Worm (Caenorhabditis elegans) whole organism, late embryonic: Measurements from ENCODE around the gene Y7A5A.3.

Experiments used
- C08G9.2 ChIP-seq: sonication (generic microtip); optimal IDR thresholded peaks from 2 replicates; lab custom pipeline; 2016; ENCODE audit warnings: mild to moderate bottlenecking, missing genetic modification characterization, moderate library complexity, missing compliant biosample characterization
- C38D4.7 ChIP-seq: fragments of 200-800 bp; sonication (Bioruptor generic); optimal IDR thresholded peaks from 2 replicates; lab custom pipeline; 2018; ENCODE audit warnings: mild to moderate bottlenecking, missing genetic modification characterization, moderate library complexity, missing compliant biosample characterization
- F13H6.1 ChIP-seq: sonication (generic microtip); optimal IDR thresholded peaks from 2 replicates; lab custom pipeline; 2016; ENCODE audit warnings: missing genetic modification characterization, missing compliant biosample characterization
- K02D7.2 ChIP-seq: sonication (generic microtip); optimal IDR thresholded peaks from 2 replicates; lab custom pipeline; 2017; ENCODE audit warnings: mild to moderate bottlenecking, missing genetic modification characterization, missing compliant biosample characterization
- Y22D7AL.16 ChIP-seq: sonication (generic microtip); optimal IDR thresholded peaks from 2 replicates; lab custom pipeline; 2016; ENCODE audit warnings: missing genetic modification characterization, missing compliant biosample characterization
- ahr-1 ChIP-seq: sonication (generic microtip); optimal IDR thresholded peaks from 2 replicates; lab custom pipeline; 2016; ENCODE audit warnings: missing genetic modification characterization, missing compliant biosample characterization
- ama-1 ChIP-seq: fragments of 150-350 bp; optimal IDR thresholded peaks from 2 replicates; lab custom pipeline; 2014
- ceh-18 ChIP-seq: sonication (generic microtip); optimal IDR thresholded peaks from 2 replicates; lab custom pipeline; 2016; ENCODE audit warnings: missing genetic modification characterization, missing compliant biosample characterization
- ceh-22 ChIP-seq: sonication (generic microtip); optimal IDR thresholded peaks from 2 replicates; lab custom pipeline; 2017; ENCODE audit warnings: missing biosample characterization, missing genetic modification characterization
- ceh-30 ChIP-seq: fragments of 150-350 bp; optimal IDR thresholded peaks from 2 replicates; lab custom pipeline; 2014; ENCODE audit warnings: missing biosample characterization, missing genetic modification characterization
- ceh-31 ChIP-seq: sonication (generic microtip); optimal IDR thresholded peaks from 2 replicates; lab custom pipeline; 2016; ENCODE audit warnings: missing genetic modification characterization, missing compliant biosample characterization
- ceh-45 ChIP-seq: fragments of 200-800 bp; sonication (Bioruptor generic); IDR thresholded peaks from 2 replicates; pipeline ENCODE4 v1.3.6; 2022; ENCODE audit warnings: missing genetic modification reagents, missing genetic modification characterization, missing compliant biosample characterization
- ceh-48 ChIP-seq: sonication (generic microtip); optimal IDR thresholded peaks from 2 replicates; lab custom pipeline; 2016; ENCODE audit warnings: missing genetic modification characterization, inconsistent platforms, missing compliant biosample characterization
- ceh-6 ChIP-seq: fragments of 200-800 bp; sonication (Bioruptor generic); optimal IDR thresholded peaks from 2 replicates; lab custom pipeline; 2018; ENCODE audit warnings: mild to moderate bottlenecking, missing genetic modification characterization, missing compliant biosample characterization
- che-1 ChIP-seq: sonication (generic microtip); optimal IDR thresholded peaks from 2 replicates; lab custom pipeline; 2016; ENCODE audit warnings: mild to moderate bottlenecking, missing genetic modification characterization, missing compliant biosample characterization
- dve-1 ChIP-seq: sonication (generic microtip); optimal IDR thresholded peaks from 2 replicates; lab custom pipeline; 2017; ENCODE audit warnings: antibody characterized with exemption, mild to moderate bottlenecking, missing genetic modification characterization, missing compliant biosample characterization
- elt-2 ChIP-seq: sonication (generic microtip); optimal IDR thresholded peaks from 2 replicates; lab custom pipeline; 2016; ENCODE audit warnings: missing genetic modification reagents, missing genetic modification characterization, missing compliant biosample characterization
- fax-1 ChIP-seq: sonication (generic microtip); optimal IDR thresholded peaks from 2 replicates; lab custom pipeline; 2016; ENCODE audit warnings: missing genotype, missing genetic modification characterization, missing compliant biosample characterization
- gmeb-2 ChIP-seq: sonication (generic microtip); optimal IDR thresholded peaks from 2 replicates; lab custom pipeline; 2016; ENCODE audit warnings: missing genetic modification characterization, inconsistent platforms, missing compliant biosample characterization
- hlh-15 ChIP-seq: sonication (generic microtip); optimal IDR thresholded peaks from 2 replicates; lab custom pipeline; 2016; ENCODE audit warnings: missing genetic modification characterization, missing compliant biosample characterization
- lim-6 ChIP-seq: sonication (generic microtip); optimal IDR thresholded peaks from 2 replicates; lab custom pipeline; 2016; ENCODE audit warnings: missing genetic modification characterization, missing compliant biosample characterization
- lin-11 ChIP-seq: fragments of 200-800 bp; sonication (Bioruptor generic); optimal IDR thresholded peaks from 2 replicates; lab custom pipeline; 2018; ENCODE audit warnings: mild to moderate bottlenecking, missing genetic modification characterization, missing compliant biosample characterization
- mec-3 ChIP-seq: sonication (generic microtip); optimal IDR thresholded peaks from 2 replicates; lab custom pipeline; 2016; ENCODE audit warnings: borderline replicate concordance, missing genetic modification characterization, missing compliant biosample characterization
- nfya-1 ChIP-seq: sonication (generic microtip); optimal IDR thresholded peaks from 2 replicates; lab custom pipeline; 2017; ENCODE audit warnings: missing genetic modification characterization, mild to moderate bottlenecking, missing compliant biosample characterization, antibody characterized with exemption, moderate library complexity
- nhr-11 ChIP-seq: fragments of 150-350 bp; optimal IDR thresholded peaks from 2 replicates; lab custom pipeline; 2014; ENCODE audit warnings: missing biosample characterization, missing genetic modification characterization
- pax-1 ChIP-seq: fragments of 150-350 bp; optimal IDR thresholded peaks from 2 replicates; lab custom pipeline; 2014; ENCODE audit warnings: missing biosample characterization, missing genetic modification characterization
- pha-2 ChIP-seq: sonication (generic microtip); optimal IDR thresholded peaks from 2 replicates; lab custom pipeline; 2017; ENCODE audit warnings: mild to moderate bottlenecking, missing genetic modification characterization, missing compliant biosample characterization
- pha-4 ChIP-seq: fragments of 150-350 bp; optimal IDR thresholded peaks from 2 replicates; lab custom pipeline; 2018; ENCODE audit warnings: missing biosample characterization, missing genetic modification reagents, missing genetic modification characterization
- pqm-1 ChIP-seq: sonication (generic microtip); optimal IDR thresholded peaks from 2 replicates; lab custom pipeline; 2016; ENCODE audit warnings: missing genetic modification characterization, missing compliant biosample characterization
- ref-2 ChIP-seq: sonication (generic microtip); optimal IDR thresholded peaks from 2 replicates; lab custom pipeline; 2016; ENCODE audit warnings: missing genetic modification characterization, missing compliant biosample characterization
- rnt-1 ChIP-seq: sonication (generic microtip); optimal IDR thresholded peaks from 2 replicates; lab custom pipeline; 2016; ENCODE audit warnings: missing genetic modification characterization, missing compliant biosample characterization
- sox-2 ChIP-seq: fragments of 200-800 bp; sonication (Bioruptor generic); IDR thresholded peaks from 2 replicates; pipeline ENCODE4 v1.3.6; 2022; ENCODE audit warnings: missing genetic modification reagents, missing genetic modification characterization, missing compliant biosample characterization
- sox-4 ChIP-seq: sonication (generic microtip); optimal IDR thresholded peaks from 2 replicates; lab custom pipeline; 2017; ENCODE audit warnings: mild to moderate bottlenecking, missing genetic modification characterization, inconsistent platforms, missing compliant biosample characterization
- syd-9 ChIP-seq: sonication (generic microtip); optimal IDR thresholded peaks from 2 replicates; lab custom pipeline; 2016; ENCODE audit warnings: mild to moderate bottlenecking, missing genetic modification characterization, moderate library complexity, missing compliant biosample characterization
- tbx-7 ChIP-seq: sonication (generic microtip); optimal IDR thresholded peaks from 2 replicates; lab custom pipeline; 2016; ENCODE audit warnings: missing genotype, missing genetic modification characterization, missing compliant biosample characterization
- ttx-3 ChIP-seq: sonication (generic microtip); optimal IDR thresholded peaks from 2 replicates; lab custom pipeline; 2016; ENCODE audit warnings: missing genetic modification reagents, missing genetic modification characterization, missing compliant biosample characterization
- unc-55 ChIP-seq: sonication (generic microtip); optimal IDR thresholded peaks from 2 replicates; lab custom pipeline; 2017; ENCODE audit warnings: missing biosample characterization, missing genetic modification reagents, missing genetic modification characterization
- unc-86 ChIP-seq: sonication (generic microtip); optimal IDR thresholded peaks from 2 replicates; lab custom pipeline; 2016; ENCODE audit warnings: missing genetic modification characterization, missing compliant biosample characterization
- zip-5 ChIP-seq: sonication (generic microtip); optimal IDR thresholded peaks from 2 replicates; lab custom pipeline; 2016; ENCODE audit warnings: missing genetic modification characterization, missing compliant biosample characterization
- ztf-16 ChIP-seq: sonication (generic microtip); optimal IDR thresholded peaks from 2 replicates; lab custom pipeline; 2017; ENCODE audit warnings: missing genetic modification characterization, missing compliant biosample characterization

Y7A5A.3 gene

ce11 chrX:15769895-15770559 lies 14.4 kb downstream of the Y7A5A.3 start:
- TF ChIP-seq C38D4.7 (no peak), ceh-31 (tag; lab: Kevin White, UChicago) (no peak), ahr-1 (no peak), nhr-11 (no peak), rnt-1 (tag; lab: Kevin White, UChicago) (no peak), pax-1 (tag; lab: Kevin White, UChicago) (no peak), elt-2 (tag; lab: Kevin White, UChicago) (peak; percentile 4)
- TF ChIP-seq, all 69 proteins: peak for 1

DNA sequence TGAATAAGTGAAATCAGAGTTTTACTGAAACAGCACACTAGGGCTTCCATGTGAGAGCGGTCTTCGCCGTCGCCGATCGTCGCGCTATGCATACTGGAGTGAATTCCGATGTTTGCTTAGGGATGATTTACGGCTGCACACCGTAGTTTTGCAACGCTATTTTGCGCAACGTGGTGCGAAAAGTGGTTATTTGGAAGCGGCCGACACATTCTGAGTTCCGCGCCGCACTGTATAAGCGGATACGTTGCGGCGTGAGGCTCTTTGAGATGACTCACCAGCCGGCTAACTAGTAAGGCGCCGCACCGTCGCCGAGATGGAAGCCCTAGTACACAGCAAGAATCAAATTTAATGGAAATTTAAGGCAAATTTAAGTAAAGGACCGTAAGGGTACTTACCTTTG lies 15.9 kb downstream of the Y7A5A.3 start:
- TF ChIP-seq hlh-15 (tag; lab: Kevin White, UChicago) (no peak), ttx-3 (tag; lab: Kevin White, UChicago) (no peak), tbx-7 (tag; lab: Kevin White, UChicago) (no peak), Y22D7AL.16 (no peak), nfya-1 (tag; lab: Kevin White, UChicago) (no peak), ref-2 (tag; lab: Kevin White, UChicago) (no peak), mec-3 (tag; lab: Kevin White, UChicago) (no peak), dve-1 (tag; lab: Kevin White, UChicago) (no peak), sox-2 (GFP tag; lab: Robert Waterston, UW) (no peak), pax-1 (tag; lab: Kevin White, UChicago) (no peak), lin-11 (tag; lab: Kevin White, UChicago) (no peak), pha-4 (tag; lab: Kevin White, UChicago) (no peak), fax-1 (tag; lab: Kevin White, UChicago) (no peak), ceh-30 (tag; lab: Kevin White, UChicago) (no peak), ceh-18 (tag; lab: Kevin White, UChicago) (no peak), ceh-48 (tag; lab: Kevin White, UChicago) (no peak), ceh-45 (GFP tag; lab: Robert Waterston, UW) (no peak), zip-5 (no peak)

- TF ChIP-seq gmeb-2 (tag; lab: Kevin White, UChicago) (no peak), ceh-31 (tag; lab: Kevin White, UChicago) (no peak), C08G9.2 (tag; lab: Kevin White, UChicago) (no peak), che-1 (tag; lab: Kevin White, UChicago) (no peak), sox-2 (GFP tag; lab: Robert Waterston, UW) (no peak), ama-1 (no peak), K02D7.2 (no peak), ceh-22 (tag; lab: Kevin White, UChicago) (no peak), ref-2 (tag; lab: Kevin White, UChicago) (no peak), pha-2 (tag; lab: Kevin White, UChicago) (no peak), syd-9 (tag; lab: Kevin White, UChicago) (no peak), ztf-16 (no peak), lim-6 (no peak), ceh-45 (GFP tag; lab: Robert Waterston, UW) (no peak), unc-86 (no peak), unc-55 (GFP tag; lab: Kevin White, UChicago) (no peak)
Measured at ce11 chrX:15766861-15767260, 17.6 kb downstream of the Y7A5A.3 start.

DNA sequence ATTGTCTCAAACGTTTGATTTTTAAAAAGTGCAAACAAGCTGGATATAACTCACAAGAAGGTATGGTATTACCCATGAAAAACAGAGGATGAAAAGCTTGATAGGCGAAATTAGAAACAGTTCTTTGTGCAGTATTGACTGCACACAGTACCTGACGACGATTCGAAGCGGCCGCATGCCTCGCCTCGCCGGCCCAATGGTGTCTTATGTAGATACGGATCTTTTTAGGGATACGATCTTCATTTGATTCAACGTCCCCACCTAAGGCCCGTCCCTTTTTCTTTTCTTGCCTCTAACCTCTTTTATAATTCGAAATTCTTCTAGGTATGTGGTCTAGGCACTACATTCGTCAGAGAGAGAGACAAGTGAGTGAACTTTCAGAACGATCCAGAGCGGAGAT lies 18.3 kb downstream of the Y7A5A.3 start, which contains the start of gene bus-17:
Gene bus-17 (minus strand): TSS at position 208 of the 400 bp plus-strand sequence.
- TF ChIP-seq unc-86 (no peak), C08G9.2 (tag; lab: Kevin White, UChicago) (no peak), F13H6.1 (no peak), sox-4 (tag; lab: Kevin White, UChicago) (no peak), ceh-6 (no peak), pqm-1 (tag; lab: Kevin White, UChicago) (no peak)
